Worm (Caenorhabditis elegans) whole organism, mixed stage, embryonic: ENCODE results near the gene unc-103.

ENCODE experiments used
- ham-2 ChIP-seq: fragments of 200-800 bp; sonication (Bioruptor generic); optimal IDR thresholded peaks from 2 replicates; lab custom pipeline; 2018; ENCODE audit warnings: mild to moderate bottlenecking, missing genetic modification characterization, missing compliant biosample characterization
- lin-13 ChIP-seq: fragments of 150-350 bp; optimal IDR thresholded peaks from 2 replicates; lab custom pipeline; 2014; ENCODE audit warnings: missing biosample characterization, missing genetic modification characterization
- lsy-2 ChIP-seq: fragments of 150-350 bp; optimal IDR thresholded peaks from 2 replicates; lab custom pipeline; 2014; ENCODE audit warnings: missing biosample characterization, missing genetic modification characterization
- mep-1 ChIP-seq: fragments of 150-350 bp; optimal IDR thresholded peaks from 2 replicates; lab custom pipeline; 2017; ENCODE audit warnings: missing biosample characterization, missing genetic modification reagents, missing genetic modification characterization, inconsistent platforms
- nhr-12 ChIP-seq: fragments of 150-350 bp; optimal IDR thresholded peaks from 2 replicates; lab custom pipeline; 2014; ENCODE audit warnings: missing biosample characterization, missing genetic modification characterization
- nhr-237 ChIP-seq: fragments of 150-350 bp; optimal IDR thresholded peaks from 2 replicates; lab custom pipeline; 2014; ENCODE audit warnings: missing biosample characterization, missing genetic modification characterization
- unc-62 ChIP-seq: fragments of 150-350 bp; optimal IDR thresholded peaks from 2 replicates; lab custom pipeline; 2014; ENCODE audit warnings: missing biosample characterization, missing genetic modification reagents, missing genetic modification characterization
- ztf-11 ChIP-seq: fragments of 150-350 bp; optimal IDR thresholded peaks from 2 replicates; lab custom pipeline; 2014; ENCODE audit warnings: missing biosample characterization, missing genetic modification characterization

DNA sequence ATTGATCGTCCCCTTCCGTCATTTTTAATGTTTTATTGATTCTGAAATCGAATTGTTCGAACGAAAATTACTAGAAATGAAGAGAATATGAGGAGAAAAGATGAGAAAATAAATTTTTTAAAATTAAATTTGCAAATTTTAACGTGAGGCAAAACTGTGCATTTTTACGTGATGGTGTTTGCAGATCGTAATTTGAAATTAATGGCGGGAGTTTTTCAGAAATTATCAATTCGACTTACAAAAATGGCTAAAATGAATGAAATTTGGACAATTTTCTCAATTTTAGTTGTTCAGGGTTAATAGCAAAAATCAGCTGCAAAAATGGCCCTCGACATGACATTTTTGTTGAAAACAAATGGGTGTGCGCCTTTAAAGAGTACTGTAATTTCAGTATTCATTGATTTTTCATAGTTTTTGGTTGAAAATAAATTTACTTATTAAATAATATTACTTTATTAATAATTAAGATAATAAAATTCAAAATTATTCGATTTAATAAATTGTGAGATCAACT is 17.0 kb upstream of the unc-103 start, which contains the start of gene rei-1:
- TF ChIP-seq ham-2 = no peak
- TF ChIP-seq nhr-12 (tag; lab: Kevin White, UChicago) = no peak
- no peak for TF ChIP-seq mep-1 (tag; lab: Kevin White, UChicago)
- TF ChIP-seq nhr-237 (tag; lab: Kevin White, UChicago) = no peak
- TF ChIP-seq ztf-11 (tag; lab: Kevin White, UChicago) = no peak
- TF ChIP-seq lin-13 (tag; lab: Kevin White, UChicago) = no peak
- no peak for TF ChIP-seq unc-62 (GFP tag; lab: Kevin White, UChicago)
- TF ChIP-seq lsy-2 (tag; lab: Kevin White, UChicago) = no peak
